Fruit fly (Drosophila melanogaster): ENCODE results near the gene CG42724.

- TF ChIP-seq OdsH (GFP tag; optimal IDR thresholded peaks at IDR 0.05) = no peak
- TF ChIP-seq dl (GFP tag; optimal IDR thresholded peaks at IDR 0.05; ENCODE audit: insufficient read depth in 1 of 2, partially characterized antibody in 2 of 2) = no peak
- TF ChIP-seq Dfd (GFP tag; optimal IDR thresholded peaks at IDR 0.05) = no peak
- TF ChIP-seq Hr78 (GFP tag; optimal IDR thresholded peaks at IDR 0.05) = no peak
- no peak for TF ChIP-seq sage (GFP tag; optimal IDR thresholded peaks at IDR 0.05)
- no peak for TF ChIP-seq ey (GFP tag; optimal IDR thresholded peaks at IDR 0.05)
- TF ChIP-seq usp (GFP tag; optimal IDR thresholded peaks at IDR 0.05) = no peak
- TF ChIP-seq h (GFP tag; optimal IDR thresholded peaks at IDR 0.05) = no peak
- no peak for TF ChIP-seq rgr (GFP tag; optimal IDR thresholded peaks at IDR 0.05)
- TF ChIP-seq Dif (GFP tag; optimal IDR thresholded peaks at IDR 0.05; ENCODE audit: partially characterized antibody) = no peak
- no peak for TF ChIP-seq br (GFP tag; optimal IDR thresholded peaks at IDR 0.05)
- TF ChIP-seq psq (GFP tag; optimal IDR thresholded peaks at IDR 0.05) = no peak
- TF ChIP-seq Hnf4 (GFP tag; optimal IDR thresholded peaks at IDR 0.05) = no peak
- TF ChIP-seq CG9705 (GFP tag; optimal IDR thresholded peaks at IDR 0.05) = no peak
Observed at dm6 chr3R:6315078-6315477, 53.0 kb downstream of the CG42724 start.

All from whole organism, wandering third instar larva.